Fruit fly (Drosophila melanogaster) whole organism, embryonic: ENCODE results near the gene CG33986.

ENCODE experiments used
- Aef1 ChIP-seq: fragments of 200-800 bp; sonication (Bioruptor generic); IDR thresholded peaks from 3 replicates; pipeline ENCODE4 v1.3.6; 2022; ENCODE audit warnings: missing biosample characterization, missing genetic modification characterization
- CG12104 ChIP-seq: fragments of 200-800 bp; sonication (Bioruptor generic); optimal IDR thresholded peaks from 3 replicates; lab custom pipeline; 2016; ENCODE audit warnings: missing biosample characterization, missing genetic modification characterization
- CG16813 ChIP-seq: fragments of 200-800 bp; sonication (Bioruptor generic); IDR thresholded peaks from 3 replicates; pipeline ENCODE4 v1.3.6; 2022; ENCODE audit warnings: missing biosample characterization, missing genetic modification characterization; ENCODE audit not compliant: partially characterized antibody
- CG17186 ChIP-seq: fragments of 200-800 bp; sonication (Bioruptor generic); optimal IDR thresholded peaks from 3 replicates; lab custom pipeline; 2017; ENCODE audit warnings: missing biosample characterization, missing genetic modification reagents, missing genetic modification characterization
- CG17568 ChIP-seq: fragments of 200-800 bp; sonication (Bioruptor generic); optimal IDR thresholded peaks from 2 replicates; lab custom pipeline; 2018; ENCODE audit warnings: missing biosample characterization, mild to moderate bottlenecking, missing genetic modification characterization, moderate library complexity
- CG1792 ChIP-seq: fragments of 200-800 bp; sonication (Bioruptor generic); optimal IDR thresholded peaks from 2 replicates; lab custom pipeline; 2016; ENCODE audit warnings: missing biosample characterization, missing genetic modification characterization
- CG18262 ChIP-seq: fragments of 200-800 bp; optimal IDR thresholded peaks from 3 replicates; lab custom pipeline; 2019; ENCODE audit warnings: missing biosample characterization, mild to moderate bottlenecking, missing genetic modification characterization, moderate library complexity
- CG2116 ChIP-seq: fragments of 200-800 bp; sonication (Bioruptor generic); optimal IDR thresholded peaks from 3 replicates; lab custom pipeline; 2018; ENCODE audit warnings: missing biosample characterization, mild to moderate bottlenecking, missing genetic modification characterization
- CG2120 ChIP-seq: fragments of 200-800 bp; sonication (Bioruptor generic); optimal IDR thresholded peaks from 3 replicates; lab custom pipeline; 2016; ENCODE audit warnings: missing biosample characterization, missing genetic modification characterization
- CG2199 ChIP-seq: fragments of 200-800 bp; sonication (Bioruptor generic); IDR thresholded peaks from 3 replicates; pipeline ENCODE4 v1.3.6; 2022; ENCODE audit warnings: missing biosample characterization, missing genetic modification characterization
- CG43689 ChIP-seq: fragments of 200-800 bp; sonication (Bioruptor generic); IDR thresholded peaks from 2 replicates; pipeline ENCODE4 v1.3.6; 2022; ENCODE audit warnings: missing biosample characterization, missing genetic modification characterization
- CG6272 ChIP-seq: fragments of 200-800 bp; sonication (Bioruptor generic); IDR thresholded peaks from 2 replicates; pipeline ENCODE4 v1.3.6; 2022; ENCODE audit warnings: missing biosample characterization, missing genetic modification characterization
- CG7745 ChIP-seq: fragments of 200-800 bp; sonication (Bioruptor generic); optimal IDR thresholded peaks from 2 replicates; lab custom pipeline; 2018; ENCODE audit warnings: missing biosample characterization, mild to moderate bottlenecking, missing genetic modification characterization, moderate library complexity
- CG8290 ChIP-seq, 3 experiments: fragments of 200-800 bp; sonication (Bioruptor generic); optimal IDR thresholded peaks; 2 replicates each; lab custom pipeline; 2016 to 2019; ENCODE audit warnings: missing biosample characterization in 3 of 3, missing genetic modification characterization in 3 of 3, mild to moderate bottlenecking in 2 of 3, moderate library complexity in 1 of 3
- CG8359 ChIP-seq: fragments of 200-800 bp; sonication (Bioruptor generic); optimal IDR thresholded peaks from 2 replicates; lab custom pipeline; 2017; ENCODE audit warnings: missing biosample characterization, mild to moderate bottlenecking, missing genetic modification characterization, borderline replicate concordance
- CG8765 ChIP-seq: fragments of 200-800 bp; sonication (Bioruptor generic); IDR thresholded peaks from 2 replicates; pipeline ENCODE4 v1.3.6; 2022; ENCODE audit warnings: missing biosample characterization, missing genetic modification characterization
- CG9609 ChIP-seq: fragments of 200-800 bp; sonication (Bioruptor generic); optimal IDR thresholded peaks from 3 replicates; lab custom pipeline; 2016; ENCODE audit warnings: missing biosample characterization, missing genetic modification characterization
- Dbx ChIP-seq: fragments of 200-800 bp; sonication (Bioruptor generic); IDR thresholded peaks from 3 replicates; pipeline ENCODE4 v1.3.6; 2022; ENCODE audit warnings: missing biosample characterization, missing genetic modification characterization
- Dfd ChIP-seq, 2 experiments: fragments of >200 bp; optimal IDR thresholded peaks; 2 replicates each; lab custom pipeline; 2017; ENCODE audit warnings: missing biosample characterization in 2 of 2, missing genetic modification characterization in 2 of 2
- E2f2 ChIP-seq: fragments of 200-800 bp; sonication (Bioruptor generic); IDR thresholded peaks from 2 replicates; pipeline ENCODE4 v1.3.6; 2022; ENCODE audit warnings: missing biosample characterization, missing genetic modification characterization
- Gug ChIP-seq: fragments of 200-800 bp; sonication (Bioruptor generic); IDR thresholded peaks from 4 replicates; pipeline ENCODE4 v1.3.6; 2022; ENCODE audit warnings: missing biosample characterization, missing genetic modification characterization
- HmgD ChIP-seq: fragments of 200-800 bp; sonication (Bioruptor generic); optimal IDR thresholded peaks from 3 replicates; lab custom pipeline; 2016; ENCODE audit warnings: missing biosample characterization, missing genetic modification characterization
- Hmr ChIP-seq: fragments of 200-800 bp; sonication (Bioruptor generic); optimal IDR thresholded peaks from 3 replicates; lab custom pipeline; 2017; ENCODE audit warnings: mild to moderate bottlenecking, missing biosample characterization, missing genetic modification reagents, missing genetic modification characterization
- Ptx1 ChIP-seq: fragments of 200-800 bp; sonication (Bioruptor generic); IDR thresholded peaks from 2 replicates; pipeline ENCODE4 v1.3.6; 2022; ENCODE audit warnings: missing biosample characterization, missing genetic modification characterization
- Sox102F ChIP-seq: fragments of 200-800 bp; sonication (Bioruptor generic); optimal IDR thresholded peaks from 2 replicates; lab custom pipeline; 2018; ENCODE audit warnings: missing biosample characterization, mild to moderate bottlenecking, missing genetic modification characterization, moderate library complexity
- Sry-δ ChIP-seq: fragments of 200-800 bp; sonication (Bioruptor generic); optimal IDR thresholded peaks from 2 replicates; lab custom pipeline; 2016; ENCODE audit warnings: missing biosample characterization, missing genetic modification characterization
- Taf1 ChIP-seq: fragments of 200-800 bp; sonication (Bioruptor generic); IDR thresholded peaks from 2 replicates; pipeline ENCODE4 v1.3.6; 2022; ENCODE audit warnings: missing biosample characterization, missing genetic modification characterization
- abd-A ChIP-seq: fragments of 200-800 bp; sonication (Bioruptor generic); optimal IDR thresholded peaks from 3 replicates; lab custom pipeline; 2019; ENCODE audit warnings: missing biosample characterization, mild to moderate bottlenecking, missing genetic modification characterization, moderate library complexity
- bcd ChIP-seq: fragments of 200-800 bp; sonication (Bioruptor generic); optimal IDR thresholded peaks from 2 replicates; lab custom pipeline; 2017; ENCODE audit warnings: missing biosample characterization, mild to moderate bottlenecking, missing genetic modification characterization
- chinmo ChIP-seq: fragments of 200-800 bp; sonication (Bioruptor generic); IDR thresholded peaks from 4 replicates; pipeline ENCODE4 v1.3.6; 2022; ENCODE audit warnings: missing biosample characterization, missing genetic modification characterization; ENCODE audit not compliant: partially characterized antibody
- corto ChIP-seq: fragments of 200-800 bp; sonication (Bioruptor generic); optimal IDR thresholded peaks from 2 replicates; lab custom pipeline; 2016; ENCODE audit warnings: missing biosample characterization, mild to moderate bottlenecking, missing genetic modification characterization, moderate library complexity
- crp ChIP-seq, 2 experiments: fragments of 200-800 bp; sonication (Bioruptor generic); optimal IDR thresholded peaks; 2 replicates in 1 of 2; 3 replicates in 1 of 2; lab custom pipeline; 2017; ENCODE audit warnings: missing biosample characterization in 2 of 2, missing genetic modification characterization in 2 of 2, mild to moderate bottlenecking in 1 of 2, moderate library complexity in 1 of 2
- dmrt99B ChIP-seq: fragments of 200-800 bp; sonication (Bioruptor generic); optimal IDR thresholded peaks from 2 replicates; lab custom pipeline; 2018; ENCODE audit warnings: missing biosample characterization, mild to moderate bottlenecking, missing genetic modification characterization, moderate library complexity
- ems ChIP-seq: fragments of 200-800 bp; sonication (Bioruptor generic); optimal IDR thresholded peaks from 3 replicates; lab custom pipeline; 2016; ENCODE audit warnings: missing biosample characterization, missing genetic modification characterization
- gem ChIP-seq: fragments of 200-800 bp; sonication (Bioruptor generic); optimal IDR thresholded peaks from 2 replicates; lab custom pipeline; 2019; ENCODE audit warnings: missing biosample characterization, mild to moderate bottlenecking, missing genetic modification characterization, moderate library complexity
- ken ChIP-seq: fragments of 200-800 bp; sonication (Bioruptor generic); IDR thresholded peaks from 3 replicates; pipeline ENCODE4 v1.3.6; 2022; ENCODE audit warnings: missing biosample characterization, missing genetic modification characterization
- lab ChIP-seq: fragments of 200-800 bp; sonication (Bioruptor generic); optimal IDR thresholded peaks from 3 replicates; lab custom pipeline; 2017; ENCODE audit warnings: missing biosample characterization, missing genetic modification characterization, mild to moderate bottlenecking, moderate library complexity, missing genetic modification reagents
- lbe ChIP-seq: fragments of 200-800 bp; sonication (Bioruptor generic); optimal IDR thresholded peaks from 2 replicates; lab custom pipeline; 2016; ENCODE audit warnings: missing biosample characterization, mild to moderate bottlenecking, missing genetic modification characterization
- mam ChIP-seq: fragments of 200-800 bp; sonication (Bioruptor generic); optimal IDR thresholded peaks from 3 replicates; lab custom pipeline; 2016; ENCODE audit warnings: missing biosample characterization, missing genetic modification characterization
- pfk ChIP-seq: fragments of 200-800 bp; sonication (Bioruptor generic); optimal IDR thresholded peaks from 2 replicates; lab custom pipeline; 2018; ENCODE audit warnings: missing biosample characterization, mild to moderate bottlenecking, missing genetic modification characterization, moderate library complexity
- pita ChIP-seq: fragments of 200-800 bp; sonication (Bioruptor generic); optimal IDR thresholded peaks from 2 replicates; lab custom pipeline; 2017; ENCODE audit warnings: missing biosample characterization, mild to moderate bottlenecking, missing genetic modification characterization
- pnt ChIP-seq: fragments of 200-800 bp; sonication (Bioruptor generic); optimal IDR thresholded peaks from 3 replicates; lab custom pipeline; 2016; ENCODE audit warnings: missing biosample characterization, missing genetic modification characterization
- sens ChIP-seq: fragments of 200-800 bp; sonication (Bioruptor generic); peaks from one replicate; lab custom pipeline; 2016; ENCODE audit warnings: missing biosample characterization, missing genetic modification characterization
- slbo ChIP-seq: fragments of 200-800 bp; sonication (Bioruptor generic); IDR thresholded peaks from 2 replicates; pipeline ENCODE4 v1.3.6; 2022; ENCODE audit warnings: missing biosample characterization, missing genetic modification characterization
- so ChIP-seq: fragments of 200-800 bp; sonication (Bioruptor generic); IDR thresholded peaks from 3 replicates; pipeline ENCODE4 v1.3.6; 2022; ENCODE audit warnings: missing biosample characterization, missing genetic modification characterization
- ttk ChIP-seq: fragments of 200-800 bp; sonication (Bioruptor generic); IDR thresholded peaks from 2 replicates; pipeline ENCODE4 v2.1.2; 2022; ENCODE audit warnings: missing biosample characterization, missing genetic modification characterization
- usp ChIP-seq: fragments of >200 bp; optimal IDR thresholded peaks from 2 replicates; lab custom pipeline; 2017; ENCODE audit warnings: missing biosample characterization, missing genetic modification characterization
- zfh2 ChIP-seq: fragments of 200-800 bp; sonication (Bioruptor generic); optimal IDR thresholded peaks from 2 replicates; lab custom pipeline; 2016; ENCODE audit warnings: missing biosample characterization, missing genetic modification characterization

Gene CG33986

DNA sequence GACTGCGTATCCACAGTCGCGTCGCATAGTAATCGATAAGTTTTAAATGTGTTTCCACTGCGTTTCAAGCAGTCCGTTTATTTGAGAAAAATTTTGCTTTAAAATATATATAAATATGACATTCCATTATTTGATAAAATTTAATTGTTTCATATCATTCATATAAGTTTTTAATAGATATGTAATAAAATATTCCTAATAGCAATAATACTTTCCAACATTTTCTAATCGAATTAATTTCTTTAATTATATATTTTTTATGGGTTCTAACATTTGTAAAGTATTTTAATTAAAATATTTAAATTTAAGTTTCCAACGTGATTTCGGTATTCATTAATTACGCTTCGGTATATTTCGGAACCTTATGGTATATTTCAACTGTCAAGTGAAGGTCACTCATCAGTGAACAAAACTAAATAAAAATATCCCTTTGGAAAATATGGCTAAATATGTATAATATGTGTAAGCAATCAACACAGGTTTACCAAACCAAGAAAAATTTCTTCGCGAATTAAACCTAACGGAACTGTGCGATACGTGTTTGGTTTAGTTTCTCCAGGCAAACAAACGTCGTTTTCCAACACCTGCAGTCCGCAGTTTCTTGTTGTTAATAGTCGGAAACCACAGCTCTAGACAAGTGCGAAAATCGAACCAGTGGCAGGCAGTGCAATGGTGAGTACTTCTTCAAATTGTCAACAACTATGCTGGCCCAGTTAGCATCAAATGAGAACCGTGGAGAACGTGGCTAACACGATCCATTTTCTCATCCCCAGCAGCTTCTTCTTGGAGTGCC, 38.2 kb upstream of the CG33986 start, which contains the start of the genes CG7739 and SCCRO (continued):
- TF ChIP-seq Sox102F (GFP tag; lab: Kevin White, UChicago) (no peak), ttk (GFP tag; lab: Robert Waterston, UW) (peak; percentile 66), ken (GFP tag; lab: Robert Waterston, UW) (0 out of 3 replicates have a peak, but pooled peaks have one; percentile 52), CG16813 (GFP tag; lab: Robert Waterston, UW) (peak; percentile 47; the same call in 2 of the 3 replicates), E2f2 (GFP tag; lab: Robert Waterston, UW) (peak; percentile 52), CG2120 (GFP tag; lab: Kevin White, UChicago) (peak; percentile 40), slbo (GFP tag; lab: Robert Waterston, UW) (peak; percentile 86), sens (peak; percentile 58), Taf1 (GFP tag; lab: Robert Waterston, UW) (0 out of 2 replicates have a peak, but pooled peaks have one; percentile 5), CG12104 (GFP tag; lab: Kevin White, UChicago) (peak; percentile 1), pita (no peak), Dfd (GFP tag; optimal IDR thresholded peaks at IDR 0.05; lab: Kevin White, UChicago) (no peak), HmgD (GFP tag; lab: Kevin White, UChicago) (no peak), Ptx1 (GFP tag; lab: Robert Waterston, UW) (peak; percentile 75), CG17568 (GFP tag; lab: Kevin White, UChicago) (no peak), Hmr (peak; percentile 42), dmrt99B (tag; lab: Kevin White, UChicago) (no peak), pfk (no peak), chinmo (0 out of 4 replicates have a peak, but pooled peaks have one; percentile 46), bcd (no peak), ems (peak; percentile 52), CG17186 (no peak), pnt (GFP tag; lab: Kevin White, UChicago) (no peak), CG2199 (GFP tag; lab: Robert Waterston, UW) (no peak), crp (GFP tag; optimal IDR thresholded peaks at IDR 0.05; lab: Kevin White, UChicago) (peak in 1 of 2 experiments; percentile 70), so (GFP tag; lab: Robert Waterston, UW) (no peak), lab (GFP tag; lab: Kevin White, UChicago) (no peak), CG8290 (GFP tag; optimal IDR thresholded peaks at IDR 0.05; lab: Kevin White, UChicago) (no peak), CG8290 (tag; optimal IDR thresholded peaks at IDR 0.05; lab: Kevin White, UChicago) (no peak), CG1792 (GFP tag; lab: Kevin White, UChicago) (no peak), CG2116 (GFP tag; lab: Kevin White, UChicago) (peak; percentile 97), Gug (GFP tag; lab: Robert Waterston, UW) (peak; percentile 68; the same call in 2 of the 4 replicates), usp (GFP tag; lab: Kevin White, UChicago) (no peak), abd-A (tag; lab: Kevin White, UChicago) (no peak), CG7745 (tag; lab: Kevin White, UChicago) (no peak), CG6272 (GFP tag; lab: Robert Waterston, UW) (peak; percentile 64; the same call in 1 of the 2 replicates), CG9609 (GFP tag; lab: Kevin White, UChicago) (peak; percentile 20), CG43689 (no peak), mam (GFP tag; lab: Kevin White, UChicago) (peak; percentile 42), Aef1 (GFP tag; lab: Robert Waterston, UW) (peak; percentile 66), zfh2 (GFP tag; lab: Kevin White, UChicago) (peak; percentile 41), gem (tag; lab: Kevin White, UChicago) (peak; percentile 83), Sry-δ (GFP tag; lab: Kevin White, UChicago) (peak; percentile 49), corto (GFP tag; lab: Kevin White, UChicago) (peak; percentile 36), Dbx (GFP tag; lab: Robert Waterston, UW) (peak; percentile 72; the same call in 2 of the 3 replicates), CG8359 (GFP tag; lab: Kevin White, UChicago) (no peak), lbe (GFP tag; lab: Kevin White, UChicago) (no peak), CG18262 (peak; percentile 70), CG8765 (GFP tag; lab: Robert Waterston, UW) (peak; percentile 53; the same call in 1 of the 2 replicates)
